Worm (Caenorhabditis elegans) whole organism, young adult: ENCODE results near the gene C17H11.5.

Experiments used
- F57A8.1 ChIP-seq: fragments of 200-800 bp; sonication (Bioruptor generic); optimal IDR thresholded peaks from 2 replicates; lab custom pipeline; 2018; ENCODE audit warnings: mild to moderate bottlenecking, missing genetic modification characterization, moderate library complexity, missing compliant biosample characterization
- ama-1 ChIP-seq, 3 experiments: fragments of 150-350 bp in 1 of 3; sonication (generic microtip) in 2 of 3; optimal IDR thresholded peaks; 2 replicates each; lab custom pipeline; 2014 to 2018; ENCODE audit warnings: missing biosample characterization in 2 of 3, missing genetic modification characterization in 2 of 3, missing genetic modification reagents in 2 of 3
- ceh-27 ChIP-seq: fragments of 200-800 bp; sonication (Bioruptor generic); optimal IDR thresholded peaks from 2 replicates; lab custom pipeline; 2018; ENCODE audit warnings: mild to moderate bottlenecking, missing genetic modification characterization, moderate library complexity, missing compliant biosample characterization
- efl-1 ChIP-seq: fragments of 150-350 bp; optimal IDR thresholded peaks from 2 replicates; lab custom pipeline; 2014; ENCODE audit warnings: missing biosample characterization, missing genetic modification reagents, missing genetic modification characterization
- egl-44 ChIP-seq: fragments of 200-800 bp; sonication (Bioruptor generic); IDR thresholded peaks from 2 replicates; pipeline ENCODE4 v1.3.6; 2022; ENCODE audit warnings: missing genetic modification reagents, missing genetic modification characterization, missing compliant biosample characterization
- him-1 ChIP-seq: sonication (generic microtip); optimal IDR thresholded peaks from 2 replicates; lab custom pipeline; 2016; ENCODE audit warnings: missing genotype, missing genetic modification reagents, missing genetic modification characterization, missing compliant biosample characterization
- mxl-1 ChIP-seq: sonication (generic microtip); optimal IDR thresholded peaks from 2 replicates; lab custom pipeline; 2016; ENCODE audit warnings: missing genetic modification characterization, missing compliant biosample characterization
- nhr-179 ChIP-seq: sonication (generic microtip); optimal IDR thresholded peaks from 2 replicates; lab custom pipeline; 2016; ENCODE audit warnings: mild to moderate bottlenecking, missing genetic modification characterization, missing compliant biosample characterization
- pha-4 ChIP-seq: fragments of 150-350 bp; sonication (generic microtip); optimal IDR thresholded peaks from 2 replicates; lab custom pipeline; 2014; ENCODE audit warnings: missing biosample characterization, missing genetic modification reagents, missing genetic modification characterization
- ztf-22 ChIP-seq: fragments of 200-800 bp; sonication (Bioruptor generic); optimal IDR thresholded peaks from 2 replicates; lab custom pipeline; 2018; ENCODE audit warnings: mild to moderate bottlenecking, missing genetic modification characterization, moderate library complexity, missing compliant biosample characterization

DNA sequence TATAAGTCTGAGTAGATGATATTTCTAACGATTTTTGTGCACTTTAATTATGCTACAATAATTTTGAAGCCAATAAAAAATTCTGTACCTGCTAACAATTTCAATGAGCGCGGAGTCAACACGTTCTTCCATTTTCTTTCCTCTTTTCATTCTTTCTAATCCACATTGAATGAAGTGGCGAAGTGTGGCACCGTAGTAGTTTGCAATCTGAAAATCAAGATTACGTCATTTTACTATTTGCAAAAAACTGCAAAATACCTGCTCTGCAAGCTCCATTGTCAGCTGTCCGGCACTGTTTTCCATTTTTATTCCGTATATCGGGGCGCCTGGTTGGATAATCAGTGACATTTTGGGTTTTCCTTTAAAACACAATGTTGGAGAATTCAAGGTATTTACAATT is 44.3 kb upstream of the C17H11.5 start:
- no peak for TF ChIP-seq nhr-179 (tag; lab: Kevin White, UChicago)
- no peak for TF ChIP-seq ama-1 (optimal IDR thresholded peaks at IDR 0.05; lab: Kevin White, UChicago)
- no peak for TF ChIP-seq ama-1 (GFP tag; optimal IDR thresholded peaks at IDR 0.05; lab: Kevin White, UChicago)
- TF ChIP-seq F57A8.1 (GFP tag; lab: Kevin White, UChicago), result no peak
- TF ChIP-seq egl-44 (GFP tag; lab: Robert Waterston, UW), result no peak
- no peak for TF ChIP-seq him-1 (tag; lab: Kevin White, UChicago)
- TF ChIP-seq mxl-1 (tag; lab: Kevin White, UChicago), result no peak
- no peak for TF ChIP-seq ceh-27
- TF ChIP-seq efl-1, result no peak
- TF ChIP-seq ztf-22 (GFP tag; lab: Kevin White, UChicago), result no peak
- TF ChIP-seq pha-4 (tag; lab: Kevin White, UChicago), result no peak
